Worm (Caenorhabditis elegans) whole organism, L4/young adult: ENCODE measurements around the gene twk-10.

Experiments used
- W03F9.2 ChIP-seq: fragments of 150-350 bp; optimal IDR thresholded peaks from 2 replicates; lab custom pipeline; 2014; ENCODE audit warnings: missing biosample characterization, missing genetic modification characterization
- dao-5 ChIP-seq: sonication (generic microtip); optimal IDR thresholded peaks from 2 replicates; lab custom pipeline; 2016; ENCODE audit warnings: missing genotype, missing genetic modification characterization, moderate library complexity, missing compliant biosample characterization
- him-1 ChIP-seq: sonication (generic microtip); optimal IDR thresholded peaks from 2 replicates; lab custom pipeline; 2016; ENCODE audit warnings: missing genotype, missing genetic modification reagents, missing genetic modification characterization, missing compliant biosample characterization

twk-10 gene

ce11 chrV:6551707-6552390 lies at the start of gene twk-10:
twk-10 (plus strand) TSS chrV:6552340.
- TF ChIP-seq W03F9.2 (tag; lab: Kevin White, UChicago), result no peak
- TF ChIP-seq dao-5 (tag; lab: Kevin White, UChicago), result peak; percentile 26

- TF ChIP-seq him-1 (tag; lab: Kevin White, UChicago), result no peak
- TF ChIP-seq dao-5 (tag; lab: Kevin White, UChicago), result no peak
- TF ChIP-seq W03F9.2 (tag; lab: Kevin White, UChicago), result no peak
Measured at ce11 chrV:6503158-6503557, 49.0 kb upstream of the twk-10 start.

ce11 chrV:6504131-6504827 lies 47.9 kb upstream of the twk-10 start, which contains the start of gene moc-2:
moc-2 (minus strand) TSS chrV:6504181.
- TF ChIP-seq W03F9.2 (tag; lab: Kevin White, UChicago) (no peak), dao-5 (tag; lab: Kevin White, UChicago) (no peak), him-1 (tag; lab: Kevin White, UChicago) (no peak)

ce11 chrV:6505339-6505811 lies 46.8 kb upstream of the twk-10 start, which contains the start of gene W01A11.7:
W01A11.7 (minus strand) TSS chrV:6505389.
- TF ChIP-seq W03F9.2 (tag; lab: Kevin White, UChicago) (no peak), him-1 (tag; lab: Kevin White, UChicago) (no peak), dao-5 (tag; lab: Kevin White, UChicago) (no peak)

- no peak for TF ChIP-seq him-1 (tag; lab: Kevin White, UChicago)
- no peak for TF ChIP-seq dao-5 (tag; lab: Kevin White, UChicago)
- no peak for TF ChIP-seq W03F9.2 (tag; lab: Kevin White, UChicago)
Measured at ce11 chrV:6506238-6506956, 45.7 kb upstream of the twk-10 start.

ce11 chrV:6508703-6509102 lies 43.4 kb upstream of the twk-10 start, which contains the start of gene ubh-3:
ubh-3 (minus strand) TSS chrV:6508803.
- TF ChIP-seq dao-5 (tag; lab: Kevin White, UChicago), result no peak
- no peak for TF ChIP-seq him-1 (tag; lab: Kevin White, UChicago)
- TF ChIP-seq W03F9.2 (tag; lab: Kevin White, UChicago), result no peak

ce11 chrV:6509717-6510116 lies 42.4 kb upstream of the twk-10 start, which contains the start of gene ubh-2:
ubh-2 (minus strand) TSS chrV:6509817.
- TF ChIP-seq W03F9.2 (tag; lab: Kevin White, UChicago) (no peak), him-1 (tag; lab: Kevin White, UChicago) (no peak)

- TF ChIP-seq W03F9.2 (tag; lab: Kevin White, UChicago) (no peak), dao-5 (tag; lab: Kevin White, UChicago) (no peak), him-1 (tag; lab: Kevin White, UChicago) (no peak)
Measured at ce11 chrV:6510622-6511021, 41.5 kb upstream of the twk-10 start.

- TF ChIP-seq W03F9.2 (tag; lab: Kevin White, UChicago) (no peak), him-1 (tag; lab: Kevin White, UChicago) (no peak), dao-5 (tag; lab: Kevin White, UChicago) (no peak)
Measured at ce11 chrV:6511121-6511520, 41.0 kb upstream of the twk-10 start, which contains the start of gene ubh-1. ubh-1 (minus strand) TSS chrV:6511409.

ce11 chrV:6513356-6513755 lies 38.8 kb upstream of the twk-10 start:
- no peak for TF ChIP-seq W03F9.2 (tag; lab: Kevin White, UChicago)
- TF ChIP-seq him-1 (tag; lab: Kevin White, UChicago), result no peak

ce11 chrV:6513786-6514430 lies 38.2 kb upstream of the twk-10 start:
- TF ChIP-seq him-1 (tag; lab: Kevin White, UChicago) (no peak), dao-5 (tag; lab: Kevin White, UChicago) (no peak), W03F9.2 (tag; lab: Kevin White, UChicago) (no peak)

- TF ChIP-seq him-1 (tag; lab: Kevin White, UChicago) (no peak), dao-5 (tag; lab: Kevin White, UChicago) (no peak), W03F9.2 (tag; lab: Kevin White, UChicago) (peak; percentile 18)
Measured at ce11 chrV:6514887-6515324, 37.2 kb upstream of the twk-10 start, which contains the start of gene dpy-11. dpy-11 (minus strand) TSS chrV:6515240.
